Worm (Caenorhabditis elegans): ENCODE results near the gene F21C10.3.

ce11 chrV:9124180-9124579, 3.7 kb upstream of the F21C10.3 start, which contains the start of gene F21C10.6:
- TF ChIP-seq F52B5.7 (tag; optimal IDR thresholded peaks at IDR 0.05) (no peak), snpc-4 (GFP tag; optimal IDR thresholded peaks at IDR 0.05) (no peak), snpc-4 (tag; optimal IDR thresholded peaks at IDR 0.05) (no peak), lin-35 (GFP tag; optimal IDR thresholded peaks at IDR 0.05) (no peak), ztf-28 (GFP tag; IDR thresholded peaks at IDR 0.05) (no peak), hrde-1 (tag; optimal IDR thresholded peaks at IDR 0.05; ENCODE audit: borderline replicate concordance) (no peak), ceh-100 (GFP tag; IDR thresholded peaks at IDR 0.05) (no peak), lin-26 (GFP tag; IDR thresholded peaks at IDR 0.05) (no peak), ztf-22 (GFP tag; optimal IDR thresholded peaks at IDR 0.05) (no peak), pha-4 (tag; optimal IDR thresholded peaks at IDR 0.05) (no peak)

All from whole organism, young adult.